Worm (Caenorhabditis elegans) whole organism, L2 larva: ENCODE data around the gene T25E12.14.

Experiments used
- R02D3.7 ChIP-seq: fragments of 150-350 bp; optimal IDR thresholded peaks from 2 replicates; lab custom pipeline; 2014; ENCODE audit warnings: missing biosample characterization, missing genetic modification characterization
- aly-2 ChIP-seq: fragments of 150-350 bp; optimal IDR thresholded peaks from 2 replicates; lab custom pipeline; 2014; ENCODE audit warnings: missing biosample characterization, missing genetic modification characterization
- ama-1 ChIP-seq: fragments of 150-350 bp; optimal IDR thresholded peaks from 2 replicates; lab custom pipeline; 2018; ENCODE audit warnings: inconsistent platforms
- blmp-1 ChIP-seq: sonication (generic microtip); optimal IDR thresholded peaks from 2 replicates; lab custom pipeline; 2017; ENCODE audit warnings: missing genetic modification characterization, mild to moderate bottlenecking, missing compliant biosample characterization, antibody characterized with exemption, moderate library complexity; ENCODE audit not compliant: insufficient read depth
- elt-3 ChIP-seq: sonication (generic microtip); optimal IDR thresholded peaks from 2 replicates; lab custom pipeline; 2017; ENCODE audit warnings: missing biosample characterization, missing genetic modification characterization
- lsy-2 ChIP-seq, 2 experiments: fragments of 150-350 bp in 1 of 2; sonication (generic microtip) in 1 of 2; optimal IDR thresholded peaks; 2 replicates each; lab custom pipeline; 2014 to 2017; ENCODE audit warnings: missing biosample characterization in 2 of 2, missing genetic modification characterization in 2 of 2
- nhr-11 ChIP-seq: fragments of 150-350 bp; optimal IDR thresholded peaks from 2 replicates; lab custom pipeline; 2014; ENCODE audit warnings: missing biosample characterization, missing genetic modification characterization
- nhr-12 ChIP-seq: fragments of 150-350 bp; optimal IDR thresholded peaks from 2 replicates; lab custom pipeline; 2014; ENCODE audit warnings: missing biosample characterization, missing genetic modification characterization
- sma-3 ChIP-seq: sonication (generic microtip); optimal IDR thresholded peaks from 2 replicates; lab custom pipeline; 2016; ENCODE audit warnings: missing genetic modification reagents, missing genetic modification characterization, missing compliant biosample characterization
- snpc-4 ChIP-seq: fragments of 150-350 bp; optimal IDR thresholded peaks from 2 replicates; lab custom pipeline; 2014; ENCODE audit warnings: missing biosample characterization, missing genetic modification characterization
- unc-62 ChIP-seq: fragments of 150-350 bp; optimal IDR thresholded peaks from 2 replicates; lab custom pipeline; 2014; ENCODE audit warnings: missing biosample characterization, missing genetic modification reagents, missing genetic modification characterization

- TF ChIP-seq lsy-2 (tag; optimal IDR thresholded peaks at IDR 0.05; lab: Kevin White, UChicago): no peak
- TF ChIP-seq elt-3 (tag; lab: Kevin White, UChicago): no peak
- TF ChIP-seq snpc-4 (tag; lab: Kevin White, UChicago): no peak
- no peak for TF ChIP-seq ama-1 (lab: Kevin White, UChicago)
- no peak for TF ChIP-seq nhr-11 (tag; lab: Kevin White, UChicago)
- TF ChIP-seq unc-62 (GFP tag; lab: Kevin White, UChicago): no peak
- no peak for TF ChIP-seq R02D3.7 (tag; lab: Kevin White, UChicago)
- no peak for TF ChIP-seq nhr-12
- TF ChIP-seq sma-3 (GFP tag; lab: Kevin White, UChicago): peak; percentile 31
- no peak for TF ChIP-seq aly-2 (tag; lab: Kevin White, UChicago)
- no peak for TF ChIP-seq blmp-1 (tag; lab: Kevin White, UChicago)
Observed at ce11 chrV:16725955-16726354, 1.1 kb upstream of the T25E12.14 start.
